Worm (Caenorhabditis elegans) whole organism, L4 larva: ENCODE results near the gene dyla-1.

Source experiments
- F26F4.8 ChIP-seq: fragments of 200-800 bp; sonication (Bioruptor generic); conservative IDR thresholded peaks from 2 replicates; pipeline ENCODE4 v1.3.6; 2022; ENCODE audit warnings: missing genetic modification characterization, missing compliant biosample characterization
- ZK546.5 ChIP-seq, 2 experiments: sonication (generic microtip); optimal IDR thresholded peaks; 2 replicates each; lab custom pipeline; 2017; ENCODE audit warnings: missing biosample characterization in 2 of 2, missing genetic modification characterization in 2 of 2
- dmd-6 ChIP-seq: fragments of 200-800 bp; sonication (Bioruptor generic); IDR thresholded peaks from 2 replicates; pipeline ENCODE4 v1.3.6; 2022; ENCODE audit warnings: missing genetic modification reagents, missing genetic modification characterization, missing compliant biosample characterization
- fos-1 ChIP-seq: fragments of 150-350 bp; optimal IDR thresholded peaks from 2 replicates; lab custom pipeline; 2014; ENCODE audit warnings: missing biosample characterization, missing genetic modification characterization
- lin-15B ChIP-seq: fragments of 150-350 bp; sonication (generic microtip); optimal IDR thresholded peaks from 3 replicates; lab custom pipeline; 2014; ENCODE audit warnings: missing biosample characterization, missing genetic modification characterization
- madf-9 ChIP-seq: fragments of 200-800 bp; sonication (Bioruptor generic); conservative IDR thresholded peaks from 2 replicates; pipeline ENCODE4 v1.3.6; 2022; ENCODE audit warnings: missing genetic modification reagents, missing genetic modification characterization, missing compliant biosample characterization
- nhr-10 ChIP-seq: fragments of 150-350 bp; optimal IDR thresholded peaks from 2 replicates; lab custom pipeline; 2014; ENCODE audit warnings: missing biosample characterization, missing genetic modification characterization
- pqm-1 ChIP-seq: sonication (generic microtip); optimal IDR thresholded peaks from 2 replicates; lab custom pipeline; 2017; ENCODE audit warnings: missing biosample characterization, missing genetic modification characterization
- snpc-4 ChIP-seq: fragments of 150-350 bp; optimal IDR thresholded peaks from 2 replicates; lab custom pipeline; 2014; ENCODE audit warnings: missing biosample characterization, missing genetic modification characterization
- zfp-2 ChIP-seq: sonication (generic microtip); optimal IDR thresholded peaks from 2 replicates; lab custom pipeline; 2016; ENCODE audit warnings: mild to moderate bottlenecking, missing genetic modification characterization, missing compliant biosample characterization
- zip-2 ChIP-seq: fragments of 150-350 bp; optimal IDR thresholded peaks from 2 replicates; lab custom pipeline; 2014; ENCODE audit warnings: missing biosample characterization, missing genetic modification characterization

DNA sequence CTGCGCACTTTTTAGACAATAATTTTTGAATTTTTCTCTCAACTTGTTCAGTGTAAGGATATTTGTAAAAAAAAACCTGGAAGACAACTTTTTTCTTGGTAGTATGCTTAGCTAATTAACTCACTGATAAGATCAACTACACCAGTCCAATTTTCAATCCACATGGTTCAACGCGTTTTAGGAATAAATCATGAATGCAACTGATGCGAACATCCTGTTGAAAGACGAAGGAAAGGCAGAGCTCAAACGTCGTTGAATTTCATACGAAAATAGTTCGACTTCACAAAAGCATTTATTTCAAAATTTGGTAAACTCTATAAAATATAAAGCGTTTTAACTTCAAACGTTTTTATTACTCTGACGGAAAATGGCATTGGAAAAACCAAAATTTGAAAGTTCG, at the start of gene dyla-1:
- no peak for TF ChIP-seq fos-1 (tag; lab: Kevin White, UChicago)
- TF ChIP-seq zip-2 (tag; lab: Kevin White, UChicago) = no peak
- no peak for TF ChIP-seq snpc-4
- no peak for TF ChIP-seq zfp-2 (tag; lab: Kevin White, UChicago)
- TF ChIP-seq pqm-1 (tag; lab: Kevin White, UChicago) = no peak
- TF ChIP-seq F26F4.8 (GFP tag; lab: Robert Waterston, UW) = no peak
- no peak for TF ChIP-seq nhr-10 (tag; lab: Kevin White, UChicago)
- no peak for TF ChIP-seq madf-9 (GFP tag; lab: Robert Waterston, UW)
- TF ChIP-seq dmd-6 (GFP tag; lab: Robert Waterston, UW) = no peak
- TF ChIP-seq lin-15B (tag; lab: Kevin White, UChicago) = no peak
- no peak for TF ChIP-seq ZK546.5 (tag; optimal IDR thresholded peaks at IDR 0.05; lab: Kevin White, UChicago)
